Worm (Caenorhabditis elegans) whole organism, L4 larva: ENCODE data around the gene Y46G5A.29.

Experiments
- D1046.2 ChIP-seq: fragments of 200-800 bp; sonication (Bioruptor generic); IDR thresholded peaks from 2 replicates; pipeline ENCODE4 v1.3.6; 2022; ENCODE audit warnings: missing genetic modification characterization, missing compliant biosample characterization
- F10B5.3 ChIP-seq: sonication (generic microtip); optimal IDR thresholded peaks from 2 replicates; lab custom pipeline; 2016; ENCODE audit warnings: mild to moderate bottlenecking, missing genetic modification characterization, missing compliant biosample characterization
- F44E2.7 ChIP-seq: fragments of 200-800 bp; sonication (Bioruptor generic); IDR thresholded peaks from 2 replicates; pipeline ENCODE4 v2.1.2; 2022; ENCODE audit warnings: missing genetic modification characterization, missing compliant biosample characterization
- F49E8.2 ChIP-seq: sonication (generic microtip); optimal IDR thresholded peaks from 2 replicates; lab custom pipeline; 2016; ENCODE audit warnings: missing compliant biosample characterization, mild to moderate bottlenecking, missing genetic modification characterization, borderline replicate concordance
- T26A8.4 ChIP-seq: fragments of 200-800 bp; sonication (Bioruptor generic); IDR thresholded peaks from 2 replicates; pipeline ENCODE4 v1.3.6; 2022; ENCODE audit warnings: missing genetic modification characterization, missing compliant biosample characterization
- aha-1 ChIP-seq: fragments of 150-350 bp; peaks from one replicate; lab custom pipeline; 2014; ENCODE audit warnings: missing biosample characterization, missing genetic modification characterization
- ceh-20 ChIP-seq: fragments of 200-800 bp; sonication (Bioruptor generic); IDR thresholded peaks from 2 replicates; pipeline ENCODE4 v1.3.6; 2022; ENCODE audit warnings: missing genetic modification reagents, missing genetic modification characterization, missing compliant biosample characterization
- ceh-32 ChIP-seq: sonication (generic microtip); optimal IDR thresholded peaks from 2 replicates; lab custom pipeline; 2016; ENCODE audit warnings: mild to moderate bottlenecking, missing genetic modification characterization, missing compliant biosample characterization; ENCODE audit not compliant: poor library complexity
- cey-2 ChIP-seq: sonication (generic microtip); optimal IDR thresholded peaks from 3 replicates; lab custom pipeline; 2017; ENCODE audit warnings: missing genetic modification characterization, mild to moderate bottlenecking, missing compliant biosample characterization, antibody characterized with exemption, borderline replicate concordance; ENCODE audit not compliant: insufficient read depth
- daf-12 ChIP-seq: fragments of 150-350 bp; optimal IDR thresholded peaks from 2 replicates; lab custom pipeline; 2014; ENCODE audit warnings: missing biosample characterization, missing genetic modification reagents, missing genetic modification characterization
- daf-16 ChIP-seq, 3 experiments: sonication (generic microtip); optimal IDR thresholded peaks; 2 replicates each; lab custom pipeline; 2016 to 2017; ENCODE audit warnings: missing genetic modification characterization in 3 of 3, missing genetic modification reagents in 3 of 3, mild to moderate bottlenecking in 2 of 3, missing compliant biosample characterization in 2 of 3, missing biosample characterization in 1 of 3, moderate library complexity in 1 of 3
- dmd-6 ChIP-seq: fragments of 200-800 bp; sonication (Bioruptor generic); IDR thresholded peaks from 2 replicates; pipeline ENCODE4 v1.3.6; 2022; ENCODE audit warnings: missing genetic modification reagents, missing genetic modification characterization, missing compliant biosample characterization
- dmd-8 ChIP-seq: fragments of 200-800 bp; sonication (Bioruptor generic); IDR thresholded peaks from 2 replicates; pipeline ENCODE4 v1.3.6; 2022; ENCODE audit warnings: missing genetic modification characterization, missing compliant biosample characterization
- dmd-9 ChIP-seq: fragments of 200-800 bp; sonication (Bioruptor generic); IDR thresholded peaks from 2 replicates; pipeline ENCODE4 v1.3.6; 2022; ENCODE audit warnings: missing genetic modification reagents, missing genetic modification characterization, missing compliant biosample characterization
- dpl-1 ChIP-seq: fragments of 150-350 bp; optimal IDR thresholded peaks from 2 replicates; lab custom pipeline; 2014; ENCODE audit warnings: missing biosample characterization, missing genetic modification reagents, missing genetic modification characterization
- gei-8 ChIP-seq: fragments of 200-800 bp; sonication (Bioruptor generic); optimal IDR thresholded peaks from 2 replicates; lab custom pipeline; 2018; ENCODE audit warnings: mild to moderate bottlenecking, missing genetic modification characterization, missing compliant biosample characterization
- hif-1 ChIP-seq, 2 experiments: sonication (generic microtip); optimal IDR thresholded peaks; 2 replicates each; lab custom pipeline; 2016 to 2017; ENCODE audit warnings: missing compliant biosample characterization in 2 of 2, missing genetic modification characterization in 2 of 2, missing genetic modification reagents in 2 of 2, missing genotype in 2 of 2, mild to moderate bottlenecking in 1 of 2
- hlh-11 ChIP-seq: fragments of 200-800 bp; sonication (Bioruptor generic); optimal IDR thresholded peaks from 2 replicates; lab custom pipeline; 2018; ENCODE audit warnings: mild to moderate bottlenecking, missing genetic modification characterization, missing compliant biosample characterization
- lim-7 ChIP-seq: fragments of 200-800 bp; sonication (Bioruptor generic); IDR thresholded peaks from 2 replicates; pipeline ENCODE4 v1.3.6; 2022; ENCODE audit warnings: missing genetic modification characterization, missing compliant biosample characterization
- lin-15B ChIP-seq: fragments of 150-350 bp; sonication (generic microtip); optimal IDR thresholded peaks from 3 replicates; lab custom pipeline; 2014; ENCODE audit warnings: missing biosample characterization, missing genetic modification characterization
- lin-38 ChIP-seq: fragments of 200-800 bp; sonication (Bioruptor generic); IDR thresholded peaks from 2 replicates; pipeline ENCODE4 v1.3.6; 2022; ENCODE audit warnings: missing genetic modification reagents, missing genetic modification characterization, missing compliant biosample characterization
- lir-3 ChIP-seq: sonication (generic microtip); optimal IDR thresholded peaks from 2 replicates; lab custom pipeline; 2016; ENCODE audit warnings: mild to moderate bottlenecking, missing genetic modification characterization, missing compliant biosample characterization
- madf-5 ChIP-seq, 2 experiments: fragments of 200-800 bp; sonication (Bioruptor generic); IDR thresholded peaks; 2 replicates each; pipeline ENCODE4 v1.3.6; 2022; ENCODE audit warnings: missing compliant biosample characterization in 2 of 2, missing genetic modification characterization in 2 of 2
- madf-9 ChIP-seq: fragments of 200-800 bp; sonication (Bioruptor generic); conservative IDR thresholded peaks from 2 replicates; pipeline ENCODE4 v1.3.6; 2022; ENCODE audit warnings: missing genetic modification reagents, missing genetic modification characterization, missing compliant biosample characterization
- mdl-1 ChIP-seq, 2 experiments: fragments of 150-350 bp in 1 of 2; sonication (generic microtip) in 1 of 2; optimal IDR thresholded peaks; 2 replicates each; lab custom pipeline; 2014 to 2017; ENCODE audit warnings: missing biosample characterization in 2 of 2, missing genetic modification characterization in 2 of 2
- mdt-29 ChIP-seq: fragments of 200-800 bp; sonication (Bioruptor generic); IDR thresholded peaks from 2 replicates; pipeline ENCODE4 v1.3.6; 2022; ENCODE audit warnings: missing genetic modification reagents, missing genetic modification characterization, missing compliant biosample characterization
- nhr-42 ChIP-seq: fragments of 200-800 bp; sonication (Bioruptor generic); IDR thresholded peaks from 2 replicates; pipeline ENCODE4 v1.3.6; 2022; ENCODE audit warnings: missing genetic modification characterization, missing compliant biosample characterization
- nhr-76 ChIP-seq: fragments of 150-350 bp; optimal IDR thresholded peaks from 2 replicates; lab custom pipeline; 2014; ENCODE audit warnings: missing biosample characterization, missing genetic modification characterization
- pqm-1 ChIP-seq: sonication (generic microtip); optimal IDR thresholded peaks from 2 replicates; lab custom pipeline; 2017; ENCODE audit warnings: missing biosample characterization, missing genetic modification characterization
- set-16 ChIP-seq: fragments of 200-800 bp; sonication (Bioruptor generic); IDR thresholded peaks from 2 replicates; pipeline ENCODE4 v1.3.6; 2022; ENCODE audit warnings: missing genetic modification reagents, missing genetic modification characterization, missing compliant biosample characterization
- spr-3 ChIP-seq: fragments of 200-800 bp; sonication (Bioruptor generic); optimal IDR thresholded peaks from 2 replicates; lab custom pipeline; 2018; ENCODE audit warnings: mild to moderate bottlenecking, missing genetic modification characterization, missing compliant biosample characterization
- unc-130 ChIP-seq: sonication (generic microtip); optimal IDR thresholded peaks from 2 replicates; lab custom pipeline; 2016; ENCODE audit warnings: missing genetic modification reagents, missing genetic modification characterization, missing compliant biosample characterization
- unc-39 ChIP-seq: sonication (generic microtip); optimal IDR thresholded peaks from 2 replicates; lab custom pipeline; 2017; ENCODE audit warnings: missing biosample characterization, missing genetic modification characterization
- zfp-2 ChIP-seq: sonication (generic microtip); optimal IDR thresholded peaks from 2 replicates; lab custom pipeline; 2016; ENCODE audit warnings: mild to moderate bottlenecking, missing genetic modification characterization, missing compliant biosample characterization
- zfp-3 ChIP-seq: fragments of 200-800 bp; sonication (Bioruptor generic); conservative IDR thresholded peaks from 2 replicates; pipeline ENCODE4 v1.3.6; 2022; ENCODE audit warnings: missing genetic modification reagents, missing genetic modification characterization, missing compliant biosample characterization
- zip-2 ChIP-seq: fragments of 150-350 bp; optimal IDR thresholded peaks from 2 replicates; lab custom pipeline; 2014; ENCODE audit warnings: missing biosample characterization, missing genetic modification characterization
- ztf-7 ChIP-seq: fragments of 150-350 bp; optimal IDR thresholded peaks from 2 replicates; lab custom pipeline; 2014; ENCODE audit warnings: missing biosample characterization, missing genetic modification characterization

Gene Y46G5A.29

ce11 chrII:12855900-12856299, at the start of gene Y46G5A.29:
Y46G5A.29 (plus strand) TSS chrII:12856200.
- TF ChIP-seq lim-7 (no peak), F10B5.3 (tag; lab: Kevin White, UChicago) (no peak)

- TF ChIP-seq set-16 (GFP tag; lab: Robert Waterston, UW) (peak; percentile 60), hlh-11 (peak; percentile 8), T26A8.4 (no peak), lir-3 (tag; lab: Kevin White, UChicago) (no peak), pqm-1 (tag; lab: Kevin White, UChicago) (peak; percentile 48)
Measured at ce11 chrII:12806602-12807182, 49.3 kb upstream of the Y46G5A.29 start, which contains the start of gene spds-1. spds-1 (plus strand) TSS chrII:12806899.

ce11 chrII:12808746-12809145, 47.3 kb upstream of the Y46G5A.29 start:
- peak; percentile 36; the same call in 1 of the 2 replicates for TF ChIP-seq lin-38 (GFP tag; lab: Robert Waterston, UW)
- TF ChIP-seq F49E8.2 (tag; lab: Kevin White, UChicago): peak; percentile 68
- no peak for TF ChIP-seq dmd-8 (GFP tag; lab: Robert Waterston, UW)

ce11 chrII:12809725-12810124, 46.3 kb upstream of the Y46G5A.29 start:
- TF ChIP-seq nhr-76: no peak
- no peak for TF ChIP-seq spr-3
- peak; percentile 87 for TF ChIP-seq zip-2 (tag; lab: Kevin White, UChicago)
- peak in 1 of 2 experiments; percentile 37 for TF ChIP-seq hif-1 (tag; optimal IDR thresholded peaks at IDR 0.05; lab: Kevin White, UChicago)

ce11 chrII:12810709-12811108, 45.3 kb upstream of the Y46G5A.29 start, which contains the start of gene Y46G5A.20:
Y46G5A.20 (plus strand) TSS chrII:12811009.
- TF ChIP-seq lim-7 (no peak), daf-16 (GFP tag; optimal IDR thresholded peaks at IDR 0.05; lab: Kevin White, UChicago) (no peak), daf-16 (tag; optimal IDR thresholded peaks at IDR 0.05; lab: Kevin White, UChicago) (peak; percentile 52), gei-8 (GFP tag; lab: Kevin White, UChicago) (no peak), pqm-1 (tag; lab: Kevin White, UChicago) (peak; percentile 15), cey-2 (no peak)

ce11 chrII:12813253-12813652, 42.7 kb upstream of the Y46G5A.29 start:
- TF ChIP-seq aha-1: peak; percentile 95
- no peak for TF ChIP-seq F44E2.7
- TF ChIP-seq dmd-8 (GFP tag; lab: Robert Waterston, UW): no peak
- TF ChIP-seq ceh-32 (tag; lab: Kevin White, UChicago): no peak

ce11 chrII:12816412-12817146, 39.4 kb upstream of the Y46G5A.29 start, which contains the start of gene acl-7:
acl-7 (minus strand) TSS chrII:12816462.
- TF ChIP-seq madf-9 (GFP tag; lab: Robert Waterston, UW): no peak
- peak; percentile 46; the same call in 1 of the 2 replicates for TF ChIP-seq dmd-6 (GFP tag; lab: Robert Waterston, UW)
- no peak for TF ChIP-seq F49E8.2 (tag; lab: Kevin White, UChicago)
- TF ChIP-seq daf-12 (tag; lab: Kevin White, UChicago): no peak
- no peak for TF ChIP-seq dpl-1 (GFP tag; lab: Kevin White, UChicago)
- peak in 1 of 2 experiments; percentile 10 for TF ChIP-seq mdl-1 (tag; optimal IDR thresholded peaks at IDR 0.05; lab: Kevin White, UChicago)
- TF ChIP-seq madf-5 (GFP tag; IDR thresholded peaks at IDR 0.05; lab: Robert Waterston, UW): no peak
- no peak for TF ChIP-seq D1046.2 (GFP tag; lab: Robert Waterston, UW)
- TF ChIP-seq nhr-42 (GFP tag; lab: Robert Waterston, UW): no peak
- no peak for TF ChIP-seq zfp-2 (tag; lab: Kevin White, UChicago)
- no peak for TF ChIP-seq zfp-3
- no peak for TF ChIP-seq unc-39 (tag; lab: Kevin White, UChicago)
- no peak for TF ChIP-seq ztf-7
- no peak for TF ChIP-seq lin-15B (tag; lab: Kevin White, UChicago)
- no peak for TF ChIP-seq unc-130 (GFP tag; lab: Kevin White, UChicago)
- TF ChIP-seq hif-1 (tag; optimal IDR thresholded peaks at IDR 0.05; lab: Kevin White, UChicago): no peak
- TF ChIP-seq dmd-9 (GFP tag; lab: Robert Waterston, UW): no peak
- no peak for TF ChIP-seq daf-16 (GFP tag; optimal IDR thresholded peaks at IDR 0.05; lab: Kevin White, UChicago)
- TF ChIP-seq daf-16 (tag; optimal IDR thresholded peaks at IDR 0.05; lab: Kevin White, UChicago): peak; percentile 52
- TF ChIP-seq mdt-29 (GFP tag; lab: Robert Waterston, UW): peak; percentile 92
- TF ChIP-seq ceh-20 (GFP tag; lab: Robert Waterston, UW): no peak
